Worm (Caenorhabditis elegans) whole organism, L3 larva: Measurements from ENCODE around the gene dpy-23.

ENCODE experiments used
- aly-2 ChIP-seq: fragments of 150-350 bp; optimal IDR thresholded peaks from 2 replicates; lab custom pipeline; 2014; ENCODE audit warnings: missing biosample characterization, missing genetic modification characterization
- fos-1 ChIP-seq: fragments of 150-350 bp; optimal IDR thresholded peaks from 2 replicates; lab custom pipeline; 2014; ENCODE audit warnings: missing biosample characterization, missing genetic modification characterization
- nhr-11 ChIP-seq: fragments of 150-350 bp; optimal IDR thresholded peaks from 2 replicates; lab custom pipeline; 2014; ENCODE audit warnings: missing biosample characterization, missing genetic modification characterization
- nhr-77 ChIP-seq: fragments of 150-350 bp; optimal IDR thresholded peaks from 2 replicates; lab custom pipeline; 2014; ENCODE audit warnings: missing biosample characterization, missing genetic modification characterization
- pha-4 ChIP-seq: fragments of 150-350 bp; optimal IDR thresholded peaks from 2 replicates; lab custom pipeline; 2014; ENCODE audit warnings: missing biosample characterization, missing genetic modification reagents, missing genetic modification characterization
- sea-2 ChIP-seq: fragments of 150-350 bp; sonication (generic microtip); optimal IDR thresholded peaks from 4 replicates; lab custom pipeline; 2014; ENCODE audit warnings: missing biosample characterization, missing genetic modification reagents, missing genetic modification characterization

- TF ChIP-seq fos-1 (tag; lab: Kevin White, UChicago) (no peak), aly-2 (tag; lab: Kevin White, UChicago) (no peak), pha-4 (tag; lab: Kevin White, UChicago) (no peak), sea-2 (no peak), nhr-77 (tag; lab: Kevin White, UChicago) (no peak), nhr-11 (no peak)
Measured at ce11 chrX:4426496-4426895, 37.3 kb downstream of the dpy-23 start.
